Worm (Caenorhabditis elegans) whole organism, midembryonic: Measurements from ENCODE around the gene nuo-1.

Source experiments
- T22C8.4 ChIP-seq: fragments of 200-800 bp; sonication (Bioruptor generic); IDR thresholded peaks from 2 replicates; pipeline ENCODE4 v1.3.6; 2022; ENCODE audit warnings: missing genetic modification characterization, missing compliant biosample characterization
- cog-1 ChIP-seq: sonication (generic microtip); optimal IDR thresholded peaks from 2 replicates; lab custom pipeline; 2016; ENCODE audit warnings: missing genetic modification characterization, missing compliant biosample characterization
- flt-1 ChIP-seq: fragments of 200-800 bp; sonication (Bioruptor generic); IDR thresholded peaks from 2 replicates; pipeline ENCODE4 v1.3.6; 2022; ENCODE audit warnings: missing genetic modification characterization, missing compliant biosample characterization
- ref-1 ChIP-seq: fragments of 200-800 bp; sonication (Bioruptor generic); conservative IDR thresholded peaks from 2 replicates; pipeline ENCODE4 v1.3.6; 2022; ENCODE audit warnings: missing genetic modification reagents, missing genetic modification characterization, missing compliant biosample characterization
- tab-1 ChIP-seq: fragments of 200-800 bp; sonication (Bioruptor generic); IDR thresholded peaks from 2 replicates; pipeline ENCODE4 v1.3.6; 2022; ENCODE audit warnings: missing genetic modification characterization, missing compliant biosample characterization
- ztf-23 ChIP-seq: fragments of 200-800 bp; sonication (Bioruptor generic); IDR thresholded peaks from 2 replicates; pipeline ENCODE4 v1.3.6; 2022; ENCODE audit warnings: missing genetic modification reagents, missing genetic modification characterization, missing compliant biosample characterization

DNA sequence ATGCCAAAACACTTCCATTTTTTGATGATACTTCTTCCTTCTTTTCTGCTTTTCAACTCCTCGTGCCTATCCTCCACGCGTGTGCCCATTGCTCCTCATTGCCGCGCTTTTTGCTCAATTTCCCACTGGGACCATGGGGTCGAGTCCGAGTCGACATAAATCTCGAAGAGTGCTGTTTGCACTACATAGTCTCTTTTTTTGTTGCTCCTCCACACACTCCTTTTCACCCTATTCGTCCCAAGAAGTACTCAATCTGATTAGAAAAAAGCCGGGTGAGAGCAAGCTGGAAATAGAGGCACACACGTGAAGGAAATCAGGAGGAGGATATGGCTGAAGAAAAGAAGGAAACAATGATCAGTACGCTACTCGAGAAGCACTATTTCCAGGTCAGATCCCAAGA is 44.9 kb downstream of the nuo-1 start, which contains the start of gene arrd-6:
- TF ChIP-seq cog-1 (tag; lab: Kevin White, UChicago) (no peak), tab-1 (GFP tag; lab: Robert Waterston, UW) (no peak), ref-1 (GFP tag; lab: Robert Waterston, UW) (no peak), ztf-23 (GFP tag; lab: Robert Waterston, UW) (no peak), T22C8.4 (GFP tag; lab: Robert Waterston, UW) (no peak), flt-1 (GFP tag; lab: Robert Waterston, UW) (no peak)
